Fruit fly (Drosophila melanogaster) whole organism, embryonic: Measurements from ENCODE around the gene east.

ENCODE experiments used
- Awh ChIP-seq: fragments of 200-800 bp; sonication (Bioruptor generic); IDR thresholded peaks from 2 replicates; pipeline ENCODE4, ENCODE4 v1.3.6; 2022; ENCODE audit warnings: missing biosample characterization, missing genetic modification characterization
- Blimp-1 ChIP-seq: fragments of 200-800 bp; sonication (Bioruptor generic); optimal IDR thresholded peaks from 3 replicates; lab custom pipeline; 2018; ENCODE audit warnings: missing biosample characterization, missing genetic modification characterization, mild to moderate bottlenecking, moderate library complexity, missing genetic modification reagents
- CG10147 ChIP-seq: fragments of 200-800 bp; sonication (Bioruptor generic); optimal IDR thresholded peaks from 2 replicates; lab custom pipeline; 2019; ENCODE audit warnings: missing biosample characterization, mild to moderate bottlenecking, missing genetic modification characterization, moderate library complexity
- CG10267 ChIP-seq: fragments of 200-800 bp; sonication (Bioruptor generic); optimal IDR thresholded peaks from 2 replicates; lab custom pipeline; 2018; ENCODE audit warnings: missing biosample characterization, mild to moderate bottlenecking, missing genetic modification characterization, moderate library complexity
- CG14667 ChIP-seq: fragments of 200-800 bp; sonication (Bioruptor generic); IDR thresholded peaks from 2 replicates; pipeline ENCODE4 v1.3.6; 2022; ENCODE audit warnings: missing biosample characterization, missing genetic modification characterization
- CG15073 ChIP-seq: fragments of 200-800 bp; sonication (Bioruptor generic); optimal IDR thresholded peaks from 2 replicates; lab custom pipeline; 2016; ENCODE audit warnings: missing biosample characterization, missing genetic modification characterization
- CG15269 ChIP-seq: fragments of 200-800 bp; sonication (Bioruptor generic); optimal IDR thresholded peaks from 2 replicates; lab custom pipeline; 2018; ENCODE audit warnings: missing biosample characterization, mild to moderate bottlenecking, missing genetic modification characterization, moderate library complexity
- CG1603 ChIP-seq: fragments of 200-800 bp; sonication (Bioruptor generic); optimal IDR thresholded peaks from 2 replicates; lab custom pipeline; 2019; ENCODE audit warnings: missing biosample characterization, mild to moderate bottlenecking, missing genetic modification characterization, moderate library complexity
- CG1647 ChIP-seq: fragments of 200-800 bp; sonication (Bioruptor generic); optimal IDR thresholded peaks from 3 replicates; lab custom pipeline; 2016; ENCODE audit warnings: missing biosample characterization, missing genetic modification characterization
- CG16815 ChIP-seq: fragments of 200-800 bp; sonication (Bioruptor generic); optimal IDR thresholded peaks from 3 replicates; lab custom pipeline; 2017; ENCODE audit warnings: missing biosample characterization, mild to moderate bottlenecking, missing genetic modification characterization
- CG17186 ChIP-seq: fragments of 200-800 bp; sonication (Bioruptor generic); optimal IDR thresholded peaks from 3 replicates; lab custom pipeline; 2017; ENCODE audit warnings: missing biosample characterization, missing genetic modification reagents, missing genetic modification characterization
- CG18764 ChIP-seq: fragments of 200-800 bp; sonication (Bioruptor generic); optimal IDR thresholded peaks from 3 replicates; lab custom pipeline; 2016; ENCODE audit warnings: missing biosample characterization, missing genetic modification characterization
- CG3065 ChIP-seq: fragments of 200-800 bp; sonication (Bioruptor generic); optimal IDR thresholded peaks from 2 replicates; lab custom pipeline; 2016; ENCODE audit warnings: missing biosample characterization, missing genetic modification characterization
- CG31224 ChIP-seq: fragments of 200-800 bp; sonication (Bioruptor generic); IDR thresholded peaks from 2 replicates; pipeline ENCODE4 v1.3.6; 2022; ENCODE audit warnings: missing biosample characterization, missing genetic modification characterization
- CG34422 ChIP-seq: fragments of 200-800 bp; sonication (Bioruptor generic); IDR thresholded peaks from 3 replicates; pipeline ENCODE4 v1.3.6; 2022; ENCODE audit warnings: missing biosample characterization, missing genetic modification characterization
- CG3847 ChIP-seq: fragments of 200-800 bp; sonication (Bioruptor generic); IDR thresholded peaks from 2 replicates; pipeline ENCODE4 v1.3.6; 2022; ENCODE audit warnings: missing biosample characterization, missing genetic modification characterization
- CG3995 ChIP-seq: fragments of 200-800 bp; sonication (Bioruptor generic); optimal IDR thresholded peaks from 3 replicates; lab custom pipeline; 2016; ENCODE audit warnings: missing biosample characterization, missing genetic modification characterization
- CG4820 ChIP-seq: fragments of 200-800 bp; sonication (Bioruptor generic); optimal IDR thresholded peaks from 3 replicates; lab custom pipeline; 2016; ENCODE audit warnings: missing biosample characterization, missing genetic modification characterization
- CG6272 ChIP-seq: fragments of 200-800 bp; sonication (Bioruptor generic); IDR thresholded peaks from 2 replicates; pipeline ENCODE4 v1.3.6; 2022; ENCODE audit warnings: missing biosample characterization, missing genetic modification characterization
- CG6689 ChIP-seq: fragments of 200-800 bp; sonication (Bioruptor generic); IDR thresholded peaks from 2 replicates; pipeline ENCODE4 v1.3.6; 2022; ENCODE audit warnings: missing biosample characterization, missing genetic modification characterization
- CG6854 ChIP-seq: fragments of 200-800 bp; sonication (Bioruptor generic); optimal IDR thresholded peaks from 3 replicates; lab custom pipeline; 2017; ENCODE audit warnings: missing biosample characterization, mild to moderate bottlenecking, missing genetic modification characterization
- CG9876 ChIP-seq: fragments of 200-800 bp; sonication (Bioruptor generic); optimal IDR thresholded peaks from 2 replicates; lab custom pipeline; 2016; ENCODE audit warnings: missing biosample characterization, missing genetic modification characterization
- Dad ChIP-seq: fragments of 200-800 bp; sonication (Bioruptor generic); optimal IDR thresholded peaks from 3 replicates; lab custom pipeline; 2016; ENCODE audit warnings: missing biosample characterization, missing genetic modification characterization
- Deaf1 ChIP-seq: fragments of 200-800 bp; optimal IDR thresholded peaks from 3 replicates; lab custom pipeline; 2019; ENCODE audit warnings: missing biosample characterization, mild to moderate bottlenecking, missing genetic modification characterization, moderate library complexity
- Fer2 ChIP-seq: fragments of 200-800 bp; sonication (Bioruptor generic); optimal IDR thresholded peaks from 2 replicates; lab custom pipeline; 2018; ENCODE audit warnings: missing biosample characterization, mild to moderate bottlenecking, missing genetic modification characterization, moderate library complexity
- Gug ChIP-seq: fragments of 200-800 bp; sonication (Bioruptor generic); IDR thresholded peaks from 4 replicates; pipeline ENCODE4 v1.3.6; 2022; ENCODE audit warnings: missing biosample characterization, missing genetic modification characterization
- H2.0 ChIP-seq: fragments of 200-800 bp; sonication (Bioruptor generic); IDR thresholded peaks from 2 replicates; pipeline ENCODE4 v1.3.6; 2022; ENCODE audit warnings: missing biosample characterization, missing genetic modification characterization
- Meics ChIP-seq: fragments of 200-800 bp; sonication (Bioruptor generic); optimal IDR thresholded peaks from 2 replicates; lab custom pipeline; 2017; ENCODE audit warnings: missing biosample characterization, mild to moderate bottlenecking, missing genetic modification characterization
- NK7.1 ChIP-seq: fragments of 200-800 bp; sonication (Bioruptor generic); optimal IDR thresholded peaks from 3 replicates; lab custom pipeline; 2016; ENCODE audit warnings: missing biosample characterization, missing genetic modification characterization
- PHDP ChIP-seq: fragments of 200-800 bp; sonication (Bioruptor generic); optimal IDR thresholded peaks from 3 replicates; lab custom pipeline; 2018; ENCODE audit warnings: missing biosample characterization, mild to moderate bottlenecking, missing genetic modification characterization, moderate library complexity
- Sox100B ChIP-seq: fragments of 200-800 bp; sonication (Bioruptor generic); optimal IDR thresholded peaks from 3 replicates; lab custom pipeline; 2018; ENCODE audit warnings: missing biosample characterization, mild to moderate bottlenecking, missing genetic modification characterization
- Sry-δ ChIP-seq: fragments of 200-800 bp; sonication (Bioruptor generic); optimal IDR thresholded peaks from 2 replicates; lab custom pipeline; 2016; ENCODE audit warnings: missing biosample characterization, missing genetic modification characterization
- aop ChIP-seq: fragments of 200-800 bp; sonication (Bioruptor generic); IDR thresholded peaks from 2 replicates; pipeline ENCODE4 v1.3.6; 2022; ENCODE audit warnings: missing biosample characterization, missing genetic modification characterization
- chif ChIP-seq, 2 experiments: fragments of 200-800 bp; sonication (Bioruptor generic); optimal IDR thresholded peaks; 3 replicates each; lab custom pipeline; 2016; ENCODE audit warnings: missing biosample characterization in 2 of 2, missing genetic modification characterization in 2 of 2
- chn ChIP-seq: fragments of 200-800 bp; sonication (Bioruptor generic); optimal IDR thresholded peaks from 2 replicates; lab custom pipeline; 2016; ENCODE audit warnings: missing biosample characterization, missing genetic modification characterization
- eve ChIP-seq, 2 experiments: fragments of >200 bp; optimal IDR thresholded peaks; 2 replicates each; lab custom pipeline; 2017; ENCODE audit warnings: missing biosample characterization in 2 of 2, missing genetic modification characterization in 2 of 2
- fu2 ChIP-seq: fragments of 200-800 bp; sonication (Bioruptor generic); optimal IDR thresholded peaks from 2 replicates; lab custom pipeline; 2016; ENCODE audit warnings: missing biosample characterization, missing genetic modification characterization
- hth ChIP-seq: fragments of >200 bp; optimal IDR thresholded peaks from 2 replicates; lab custom pipeline; 2017; ENCODE audit warnings: inconsistent platforms
- insv ChIP-seq, 2 experiments: fragments of 200-800 bp; sonication (Bioruptor generic); optimal IDR thresholded peaks; 3 replicates each; lab custom pipeline; 2016 to 2018; ENCODE audit warnings: missing biosample characterization in 2 of 2, missing genetic modification characterization in 2 of 2
- kni ChIP-seq: fragments of 200-800 bp; sonication (Bioruptor generic); optimal IDR thresholded peaks from 3 replicates; lab custom pipeline; 2017; ENCODE audit warnings: mild to moderate bottlenecking, missing biosample characterization, missing genetic modification reagents, missing genetic modification characterization
- knrl ChIP-seq: fragments of 200-800 bp; sonication (Bioruptor generic); IDR thresholded peaks from 3 replicates; pipeline ENCODE4 v1.3.6; 2022; ENCODE audit warnings: missing biosample characterization, missing genetic modification characterization; ENCODE audit not compliant: partially characterized antibody
- odd ChIP-seq: fragments of 200-800 bp; sonication (Bioruptor generic); optimal IDR thresholded peaks from 2 replicates; lab custom pipeline; 2017; ENCODE audit warnings: missing biosample characterization, mild to moderate bottlenecking, missing genetic modification characterization
- pan ChIP-seq, 4 experiments: fragments of >200 bp in 3 of 4; fragments of 200-800 bp in 1 of 4; sonication (Bioruptor generic) in 1 of 4; optimal IDR thresholded peaks in 3 of 4; IDR thresholded peaks in 1 of 4; 2 replicates each; pipeline versions ENCODE4 v1.3.6 to Lab custom; 2017 to 2022; ENCODE audit warnings: missing biosample characterization in 2 of 4, missing genetic modification characterization in 2 of 4, mixed read lengths in 1 of 4
- phol ChIP-seq: fragments of 200-800 bp; sonication (Bioruptor generic); optimal IDR thresholded peaks from 3 replicates; lab custom pipeline; 2018; ENCODE audit warnings: missing biosample characterization, mild to moderate bottlenecking, missing genetic modification characterization, moderate library complexity
- pum ChIP-seq: fragments of 200-800 bp; sonication (Bioruptor generic); optimal IDR thresholded peaks from 2 replicates; lab custom pipeline; 2016; ENCODE audit warnings: missing biosample characterization, missing genetic modification characterization
- sc ChIP-seq, 3 experiments: fragments of >200 bp in 2 of 3; fragments of 200-800 bp in 1 of 3; sonication (Bioruptor generic) in 1 of 3; optimal IDR thresholded peaks; 2 replicates in 2 of 3; 3 replicates in 1 of 3; lab custom pipeline; 2017; ENCODE audit warnings: mild to moderate bottlenecking in 1 of 3, missing biosample characterization in 1 of 3, missing genetic modification characterization in 1 of 3, missing genetic modification reagents in 1 of 3
- sim ChIP-seq: fragments of 200-800 bp; sonication (Bioruptor generic); IDR thresholded peaks from 2 replicates; pipeline ENCODE4 v1.3.6; 2022; ENCODE audit warnings: missing biosample characterization, missing genetic modification characterization
- stwl ChIP-seq: fragments of 200-800 bp; sonication (Bioruptor generic); optimal IDR thresholded peaks from 3 replicates; lab custom pipeline; 2018; ENCODE audit warnings: missing biosample characterization, mild to moderate bottlenecking, missing genetic modification characterization, moderate library complexity
- sug ChIP-seq: fragments of 200-800 bp; optimal IDR thresholded peaks from 2 replicates; lab custom pipeline; 2019; ENCODE audit warnings: missing biosample characterization, mild to moderate bottlenecking, missing genetic modification characterization, moderate library complexity

Gene east

DNA sequence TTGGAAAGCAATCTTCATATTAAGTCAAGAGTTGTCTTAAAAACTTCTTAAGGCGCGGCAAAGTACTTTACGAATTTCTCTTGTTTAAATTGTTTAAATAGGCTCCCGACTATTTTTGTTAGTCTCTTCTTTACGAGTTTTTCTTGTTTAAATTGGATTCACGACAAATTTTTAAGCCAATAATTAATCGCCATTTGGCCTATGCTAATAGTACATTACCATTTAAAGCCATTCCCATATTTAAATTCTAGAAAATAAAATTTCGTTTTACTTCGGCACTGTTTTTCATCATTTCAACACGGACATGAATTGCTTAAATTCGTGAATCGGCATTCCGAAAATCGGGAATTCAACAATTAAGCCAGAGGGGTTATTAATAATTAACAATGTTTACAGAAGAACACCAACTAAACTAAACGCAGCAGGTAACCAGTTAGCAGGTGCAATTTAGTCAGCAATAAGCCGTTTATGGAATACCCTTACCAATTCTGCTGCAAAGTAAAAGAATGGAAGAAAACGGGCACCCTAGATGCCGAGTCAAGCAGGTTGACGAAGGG, 1.1 kb upstream of the east start (continued):
- peak; percentile 69 to 71 for TF ChIP-seq chif (GFP tag; optimal IDR thresholded peaks at IDR 0.05; lab: Kevin White, UChicago)
- no peak for TF ChIP-seq aop (GFP tag; lab: Robert Waterston, UW)
- peak; percentile 77 for TF ChIP-seq chn (GFP tag; lab: Kevin White, UChicago)
- TF ChIP-seq CG31224 (GFP tag; lab: Robert Waterston, UW) = peak; percentile 16; the same call in 1 of the 2 replicates
- 0 out of 2 replicates have a peak, but pooled peaks have one; percentile 39 for TF ChIP-seq Awh (GFP tag; lab: Robert Waterston, UW)
- no peak for TF ChIP-seq CG9876 (GFP tag; lab: Kevin White, UChicago)
- no peak for TF ChIP-seq kni (GFP tag; lab: Kevin White, UChicago)
- TF ChIP-seq pan (optimal IDR thresholded peaks at IDR 0.05; lab: Kevin White, UChicago) = no peak
- peak in 1 of 2 experiments; percentile 60 for TF ChIP-seq pan (GFP tag; optimal IDR thresholded peaks at IDR 0.05 in 1 of 2, IDR thresholded peaks at IDR 0.05 in 1 of 2)
- TF ChIP-seq Fer2 = peak; percentile 46
- peak; percentile 15; the same call in 1 of the 2 replicates for TF ChIP-seq CG14667 (GFP tag; lab: Robert Waterston, UW)
- peak in 1 of 2 experiments; percentile 29 for TF ChIP-seq insv (GFP tag; optimal IDR thresholded peaks at IDR 0.05; lab: Kevin White, UChicago)
- TF ChIP-seq sc (optimal IDR thresholded peaks at IDR 0.05; lab: Kevin White, UChicago) = no peak
- TF ChIP-seq sc (GFP tag; optimal IDR thresholded peaks at IDR 0.05; lab: Kevin White, UChicago) = peak; percentile 80
- TF ChIP-seq CG15073 (GFP tag; lab: Kevin White, UChicago) = peak; percentile 37
- peak; percentile 83 for TF ChIP-seq Sox100B (GFP tag; lab: Kevin White, UChicago)
- TF ChIP-seq H2.0 (GFP tag; lab: Robert Waterston, UW) = peak; percentile 41; the same call in 1 of the 2 replicates
- TF ChIP-seq sim (GFP tag; lab: Robert Waterston, UW) = 0 out of 2 replicates have a peak, but pooled peaks have one; percentile 30
- peak; percentile 68 for TF ChIP-seq sug (tag; lab: Kevin White, UChicago)
- TF ChIP-seq eve (GFP tag; optimal IDR thresholded peaks at IDR 0.05; lab: Kevin White, UChicago) = no peak
- TF ChIP-seq CG16815 (GFP tag; lab: Kevin White, UChicago) = peak; percentile 82
- peak; percentile 34; the same call in 2 of the 4 replicates for TF ChIP-seq Gug (GFP tag; lab: Robert Waterston, UW)
- TF ChIP-seq hth = no peak
- peak; percentile 72 for TF ChIP-seq fu2
- TF ChIP-seq CG4820 (GFP tag; lab: Kevin White, UChicago) = peak; percentile 74
- TF ChIP-seq CG6272 (GFP tag; lab: Robert Waterston, UW) = peak; percentile 23; the same call in 1 of the 2 replicates
- TF ChIP-seq Meics (GFP tag; lab: Kevin White, UChicago) = peak; percentile 84
- peak; percentile 41 for TF ChIP-seq CG18764 (GFP tag; lab: Kevin White, UChicago)
- peak; percentile 56 for TF ChIP-seq Dad
- peak; percentile 65 for TF ChIP-seq CG1603 (tag; lab: Kevin White, UChicago)
- TF ChIP-seq PHDP (tag; lab: Kevin White, UChicago) = peak; percentile 61
- TF ChIP-seq NK7.1 (GFP tag; lab: Kevin White, UChicago) = peak; percentile 26
- TF ChIP-seq knrl (GFP tag; lab: Robert Waterston, UW) = no peak
- peak; percentile 65 for TF ChIP-seq CG6689 (GFP tag; lab: Robert Waterston, UW)
- peak; percentile 80 for TF ChIP-seq pum (GFP tag; lab: Kevin White, UChicago)
- peak; percentile 61 for TF ChIP-seq Blimp-1 (GFP tag; lab: Kevin White, UChicago)
- peak; percentile 54 for TF ChIP-seq CG6854 (GFP tag; lab: Kevin White, UChicago)
- TF ChIP-seq CG3847 (GFP tag; lab: Robert Waterston, UW) = peak; percentile 52
- TF ChIP-seq CG17186 = peak; percentile 6
- peak; percentile 30 for TF ChIP-seq stwl (tag; lab: Kevin White, UChicago)
- peak; percentile 47 for TF ChIP-seq phol (tag; lab: Kevin White, UChicago)
- TF ChIP-seq CG1647 (GFP tag; lab: Kevin White, UChicago) = peak; percentile 64
- TF ChIP-seq Sry-δ (GFP tag; lab: Kevin White, UChicago) = peak; percentile 26
- peak; percentile 64 for TF ChIP-seq odd (GFP tag; lab: Kevin White, UChicago)
- TF ChIP-seq CG3995 = peak; percentile 15
- peak; percentile 43; the same call in 2 of the 3 replicates for TF ChIP-seq CG34422 (GFP tag; lab: Robert Waterston, UW)
- no peak for TF ChIP-seq CG3065 (GFP tag; lab: Kevin White, UChicago)
- peak; percentile 59 for TF ChIP-seq CG10147 (GFP tag; lab: Kevin White, UChicago)
- peak; percentile 75 for TF ChIP-seq CG15269 (tag; lab: Kevin White, UChicago)
- TF ChIP-seq CG10267 (tag; lab: Kevin White, UChicago) = peak; percentile 69
- TF ChIP-seq Deaf1 (tag; lab: Kevin White, UChicago) = no peak
